Worm (Caenorhabditis elegans) whole organism, L4/young adult: Measurements from ENCODE around the gene ZK792.7.

Source experiments
- W03F9.2 ChIP-seq: fragments of 150-350 bp; optimal IDR thresholded peaks from 2 replicates; lab custom pipeline; 2014; ENCODE audit warnings: missing biosample characterization, missing genetic modification characterization
- dao-5 ChIP-seq: sonication (generic microtip); optimal IDR thresholded peaks from 2 replicates; lab custom pipeline; 2016; ENCODE audit warnings: missing genotype, missing genetic modification characterization, moderate library complexity, missing compliant biosample characterization
- him-1 ChIP-seq: sonication (generic microtip); optimal IDR thresholded peaks from 2 replicates; lab custom pipeline; 2016; ENCODE audit warnings: missing genotype, missing genetic modification reagents, missing genetic modification characterization, missing compliant biosample characterization

ce11 chrIV:11718653-11719052 lies 24.4 kb downstream of the ZK792.7 start:
- TF ChIP-seq dao-5 (tag; lab: Kevin White, UChicago) (no peak), him-1 (no peak), W03F9.2 (tag; lab: Kevin White, UChicago) (no peak)
